Worm (Caenorhabditis elegans) whole organism, early embryonic: Measurements from ENCODE around the gene F38A5.2.

Experiments used
- B0310.2 ChIP-seq: sonication (generic microtip); optimal IDR thresholded peaks from 2 replicates; lab custom pipeline; 2016; ENCODE audit warnings: mild to moderate bottlenecking, missing genetic modification characterization, missing compliant biosample characterization
- ceh-36 ChIP-seq: sonication (generic microtip); optimal IDR thresholded peaks from 2 replicates; lab custom pipeline; 2016; ENCODE audit warnings: missing genetic modification characterization, inconsistent platforms, missing compliant biosample characterization
- flt-1 ChIP-seq: fragments of 200-800 bp; sonication (Bioruptor generic); IDR thresholded peaks from 2 replicates; pipeline ENCODE4 v1.3.6; 2022; ENCODE audit warnings: missing genetic modification characterization, missing compliant biosample characterization
- hmbx-1 ChIP-seq: sonication (generic microtip); optimal IDR thresholded peaks from 2 replicates; lab custom pipeline; 2016; ENCODE audit warnings: mild to moderate bottlenecking, missing genetic modification characterization, missing compliant biosample characterization
- hmg-4 ChIP-seq: fragments of 200-800 bp; sonication (Bioruptor generic); optimal IDR thresholded peaks from 2 replicates; lab custom pipeline; 2018; ENCODE audit warnings: mild to moderate bottlenecking, missing genetic modification characterization, missing compliant biosample characterization
- sea-1 ChIP-seq: fragments of 200-800 bp; sonication (Bioruptor generic); conservative IDR thresholded peaks from 2 replicates; pipeline ENCODE4 v1.3.6; 2022; ENCODE audit warnings: missing genetic modification characterization, missing compliant biosample characterization
- tbx-11 ChIP-seq: fragments of 200-800 bp; sonication (Bioruptor generic); IDR thresholded peaks from 2 replicates; pipeline ENCODE4 v1.3.6; 2022; ENCODE audit warnings: missing genetic modification characterization, missing compliant biosample characterization

ce11 chrIV:6542962-6543361 lies 42.2 kb downstream of the F38A5.2 start:
- no peak for TF ChIP-seq tbx-11 (GFP tag; lab: Robert Waterston, UW)
- TF ChIP-seq B0310.2, result no peak
- no peak for TF ChIP-seq hmg-4 (GFP tag; lab: Kevin White, UChicago)
- no peak for TF ChIP-seq hmbx-1 (tag; lab: Kevin White, UChicago)
- no peak for TF ChIP-seq sea-1 (GFP tag; lab: Robert Waterston, UW)
- TF ChIP-seq flt-1 (GFP tag; lab: Robert Waterston, UW), result no peak
- no peak for TF ChIP-seq ceh-36 (tag; lab: Kevin White, UChicago)
